Fruit fly (Drosophila melanogaster) whole organism, embryonic: ENCODE measurements around the gene CG3149.

Experiments
- Asciz ChIP-seq: fragments of 200-800 bp; sonication (Bioruptor generic); optimal IDR thresholded peaks from 2 replicates; lab custom pipeline; 2017; ENCODE audit warnings: missing biosample characterization, mild to moderate bottlenecking, missing genetic modification characterization, missing genetic modification reagents
- BEAF-32 ChIP-seq: fragments of 200-800 bp; sonication (Bioruptor generic); optimal IDR thresholded peaks from 3 replicates; lab custom pipeline; 2017; ENCODE audit warnings: missing biosample characterization, missing genetic modification characterization, mild to moderate bottlenecking, moderate library complexity, missing genetic modification reagents
- CG10274 ChIP-seq: fragments of 200-800 bp; sonication (Bioruptor generic); optimal IDR thresholded peaks from 3 replicates; lab custom pipeline; 2017; ENCODE audit warnings: missing biosample characterization, mild to moderate bottlenecking, missing genetic modification characterization
- CG1233 ChIP-seq: fragments of 200-800 bp; sonication (Bioruptor generic); optimal IDR thresholded peaks from 4 replicates; lab custom pipeline; 2018; ENCODE audit warnings: missing biosample characterization, mild to moderate bottlenecking, missing genetic modification characterization
- CG13424 ChIP-seq: fragments of 200-800 bp; sonication (Bioruptor generic); optimal IDR thresholded peaks from 2 replicates; lab custom pipeline; 2019; ENCODE audit warnings: missing biosample characterization, mild to moderate bottlenecking, missing genetic modification characterization, moderate library complexity
- CG15696 ChIP-seq: fragments of 200-800 bp; sonication (Bioruptor generic); optimal IDR thresholded peaks from 2 replicates; lab custom pipeline; 2019; ENCODE audit warnings: missing biosample characterization, mild to moderate bottlenecking, missing genetic modification characterization, moderate library complexity
- CG1602 ChIP-seq: fragments of 200-800 bp; sonication (Bioruptor generic); optimal IDR thresholded peaks from 3 replicates; lab custom pipeline; 2016; ENCODE audit warnings: missing biosample characterization, missing genetic modification characterization
- CG16813 ChIP-seq: fragments of 200-800 bp; sonication (Bioruptor generic); IDR thresholded peaks from 3 replicates; pipeline ENCODE4 v1.3.6; 2022; ENCODE audit warnings: missing biosample characterization, missing genetic modification characterization; ENCODE audit not compliant: partially characterized antibody
- CG16863 ChIP-seq: fragments of 200-800 bp; sonication (Bioruptor generic); optimal IDR thresholded peaks from 3 replicates; lab custom pipeline; 2016; ENCODE audit warnings: missing biosample characterization, missing genetic modification characterization
- CG2678 ChIP-seq: fragments of 200-800 bp; sonication (Bioruptor generic); optimal IDR thresholded peaks from 3 replicates; lab custom pipeline; 2019; ENCODE audit warnings: missing biosample characterization, mild to moderate bottlenecking, missing genetic modification characterization, moderate library complexity
- CG31224 ChIP-seq: fragments of 200-800 bp; sonication (Bioruptor generic); IDR thresholded peaks from 2 replicates; pipeline ENCODE4 v1.3.6; 2022; ENCODE audit warnings: missing biosample characterization, missing genetic modification characterization
- CG3995 ChIP-seq: fragments of 200-800 bp; sonication (Bioruptor generic); optimal IDR thresholded peaks from 3 replicates; lab custom pipeline; 2016; ENCODE audit warnings: missing biosample characterization, missing genetic modification characterization
- CG43689 ChIP-seq: fragments of 200-800 bp; sonication (Bioruptor generic); IDR thresholded peaks from 2 replicates; pipeline ENCODE4 v1.3.6; 2022; ENCODE audit warnings: missing biosample characterization, missing genetic modification characterization
- CG6683 ChIP-seq: fragments of 200-800 bp; sonication (Bioruptor generic); optimal IDR thresholded peaks from 2 replicates; lab custom pipeline; 2017; ENCODE audit warnings: missing biosample characterization, mild to moderate bottlenecking, missing genetic modification characterization, missing genetic modification reagents
- CG7271 ChIP-seq: fragments of 200-800 bp; sonication (Bioruptor generic); optimal IDR thresholded peaks from 2 replicates; lab custom pipeline; 2018; ENCODE audit warnings: missing biosample characterization, mild to moderate bottlenecking, missing genetic modification characterization, moderate library complexity
- CG7839 ChIP-seq: fragments of 200-800 bp; sonication (Bioruptor generic); optimal IDR thresholded peaks from 3 replicates; lab custom pipeline; 2018; ENCODE audit warnings: missing biosample characterization, mild to moderate bottlenecking, missing genetic modification characterization, moderate library complexity
- CG8944 ChIP-seq: fragments of 200-800 bp; sonication (Bioruptor generic); optimal IDR thresholded peaks from 3 replicates; lab custom pipeline; 2016; ENCODE audit warnings: missing biosample characterization, missing genetic modification characterization
- Dfd ChIP-seq, 2 experiments: fragments of >200 bp; optimal IDR thresholded peaks; 2 replicates each; lab custom pipeline; 2017; ENCODE audit warnings: missing biosample characterization in 2 of 2, missing genetic modification characterization in 2 of 2
- Dip2 ChIP-seq: fragments of 200-800 bp; sonication (Bioruptor generic); IDR thresholded peaks from 2 replicates; pipeline ENCODE4 v1.3.6; 2022; ENCODE audit warnings: missing biosample characterization, missing genetic modification characterization
- GATAe ChIP-seq: fragments of 200-800 bp; sonication (Bioruptor generic); conservative IDR thresholded peaks from 2 replicates; pipeline ENCODE4 v1.3.6; 2022; ENCODE audit warnings: missing biosample characterization, missing genetic modification characterization
- HLH3B ChIP-seq: fragments of 200-800 bp; sonication (Bioruptor generic); IDR thresholded peaks from 2 replicates; pipeline ENCODE4 v1.3.6; 2022; ENCODE audit warnings: missing biosample characterization, missing genetic modification characterization
- Hey ChIP-seq: fragments of 200-800 bp; sonication (Bioruptor generic); optimal IDR thresholded peaks from 3 replicates; lab custom pipeline; 2018; ENCODE audit warnings: missing biosample characterization, mild to moderate bottlenecking, missing genetic modification characterization
- Pdp1 ChIP-seq, 2 experiments: fragments of 200-800 bp; sonication (Bioruptor generic); optimal IDR thresholded peaks; 3 replicates each; lab custom pipeline; 2016; ENCODE audit warnings: missing biosample characterization in 2 of 2, missing genetic modification characterization in 2 of 2, mild to moderate bottlenecking in 1 of 2, moderate library complexity in 1 of 2
- Ptx1 ChIP-seq: fragments of 200-800 bp; sonication (Bioruptor generic); IDR thresholded peaks from 2 replicates; pipeline ENCODE4 v1.3.6; 2022; ENCODE audit warnings: missing biosample characterization, missing genetic modification characterization
- Rfx ChIP-seq: fragments of 200-800 bp; sonication (Bioruptor generic); IDR thresholded peaks from 2 replicates; pipeline ENCODE4 v1.3.6; 2022; ENCODE audit warnings: missing biosample characterization, missing genetic modification characterization
- Six4 ChIP-seq: fragments of 200-800 bp; sonication (Bioruptor generic); optimal IDR thresholded peaks from 2 replicates; lab custom pipeline; 2016; ENCODE audit warnings: missing biosample characterization, missing genetic modification characterization
- Vsx1 ChIP-seq: fragments of 200-800 bp; sonication (Bioruptor generic); optimal IDR thresholded peaks from 2 replicates; lab custom pipeline; 2017; ENCODE audit warnings: missing biosample characterization, mild to moderate bottlenecking, missing genetic modification characterization, missing genetic modification reagents
- cad ChIP-seq: fragments of >200 bp; optimal IDR thresholded peaks from 2 replicates; lab custom pipeline; 2017; ENCODE audit warnings: missing biosample characterization, missing genetic modification characterization
- chif ChIP-seq, 2 experiments: fragments of 200-800 bp; sonication (Bioruptor generic); optimal IDR thresholded peaks; 3 replicates each; lab custom pipeline; 2016; ENCODE audit warnings: missing biosample characterization in 2 of 2, missing genetic modification characterization in 2 of 2
- disco-r ChIP-seq: fragments of 200-800 bp; sonication (Bioruptor generic); optimal IDR thresholded peaks from 2 replicates; lab custom pipeline; 2016; ENCODE audit warnings: missing biosample characterization, missing genetic modification characterization
- dpn ChIP-seq, 2 experiments: fragments of 200-800 bp; sonication (Bioruptor generic); optimal IDR thresholded peaks; 3 replicates each; lab custom pipeline; 2016; ENCODE audit warnings: missing biosample characterization in 2 of 2, missing genetic modification characterization in 2 of 2
- dysf ChIP-seq: fragments of 200-800 bp; sonication (Bioruptor generic); IDR thresholded peaks from 3 replicates; pipeline ENCODE4 v1.3.6; 2022; ENCODE audit warnings: missing biosample characterization, missing genetic modification characterization
- h ChIP-seq: fragments of >200 bp; optimal IDR thresholded peaks from 2 replicates; lab custom pipeline; 2017
- ham ChIP-seq: fragments of 200-800 bp; sonication (Bioruptor generic); IDR thresholded peaks from 2 replicates; pipeline ENCODE4 v1.3.6; 2022; ENCODE audit warnings: missing biosample characterization, missing genetic modification characterization
- hth ChIP-seq: fragments of >200 bp; optimal IDR thresholded peaks from 2 replicates; lab custom pipeline; 2017; ENCODE audit warnings: inconsistent platforms
- jigr1 ChIP-seq: fragments of 200-800 bp; sonication (Bioruptor generic); IDR thresholded peaks from 3 replicates; pipeline ENCODE4 v1.3.6; 2022; ENCODE audit warnings: missing biosample characterization, missing genetic modification characterization
- kay ChIP-seq: fragments of 200-800 bp; sonication (Bioruptor generic); optimal IDR thresholded peaks from 2 replicates; lab custom pipeline; 2016; ENCODE audit warnings: missing biosample characterization, missing genetic modification characterization
- lbe ChIP-seq: fragments of 200-800 bp; sonication (Bioruptor generic); optimal IDR thresholded peaks from 2 replicates; lab custom pipeline; 2016; ENCODE audit warnings: missing biosample characterization, mild to moderate bottlenecking, missing genetic modification characterization
- phol ChIP-seq: fragments of 200-800 bp; sonication (Bioruptor generic); optimal IDR thresholded peaks from 3 replicates; lab custom pipeline; 2018; ENCODE audit warnings: missing biosample characterization, mild to moderate bottlenecking, missing genetic modification characterization, moderate library complexity
- pum ChIP-seq: fragments of 200-800 bp; sonication (Bioruptor generic); optimal IDR thresholded peaks from 2 replicates; lab custom pipeline; 2016; ENCODE audit warnings: missing biosample characterization, missing genetic modification characterization
- pzg ChIP-seq: fragments of 200-800 bp; sonication (Bioruptor generic); optimal IDR thresholded peaks from 3 replicates; lab custom pipeline; 2018; ENCODE audit warnings: missing biosample characterization, mild to moderate bottlenecking, missing genetic modification characterization, moderate library complexity
- ranshi ChIP-seq: fragments of 200-800 bp; sonication (Bioruptor generic); IDR thresholded peaks from 2 replicates; pipeline ENCODE4 v1.3.6; 2022; ENCODE audit warnings: missing biosample characterization, missing genetic modification characterization
- scrt ChIP-seq: fragments of 200-800 bp; sonication (Bioruptor generic); optimal IDR thresholded peaks from 2 replicates; lab custom pipeline; 2018; ENCODE audit warnings: missing biosample characterization, mild to moderate bottlenecking, missing genetic modification characterization, moderate library complexity
- sisA ChIP-seq: fragments of 200-800 bp; sonication (Bioruptor generic); IDR thresholded peaks from 2 replicates; pipeline ENCODE4 v1.3.6; 2022; ENCODE audit warnings: missing biosample characterization, missing genetic modification characterization
- so ChIP-seq: fragments of 200-800 bp; sonication (Bioruptor generic); IDR thresholded peaks from 3 replicates; pipeline ENCODE4 v1.3.6; 2022; ENCODE audit warnings: missing biosample characterization, missing genetic modification characterization
- tna ChIP-seq: fragments of 200-800 bp; sonication (Bioruptor generic); IDR thresholded peaks from 2 replicates; pipeline ENCODE4 v1.3.6; 2022; ENCODE audit warnings: missing biosample characterization, missing genetic modification characterization; ENCODE audit not compliant: partially characterized antibody
- trem ChIP-seq: fragments of 200-800 bp; optimal IDR thresholded peaks from 3 replicates; lab custom pipeline; 2019; ENCODE audit warnings: missing biosample characterization, mild to moderate bottlenecking, missing genetic modification characterization, moderate library complexity
- twi ChIP-seq: fragments of 200-800 bp; optimal IDR thresholded peaks from 2 replicates; lab custom pipeline; 2019; ENCODE audit warnings: missing biosample characterization, mild to moderate bottlenecking, missing genetic modification characterization, moderate library complexity
- tx ChIP-seq: fragments of 200-800 bp; sonication (Bioruptor generic); optimal IDR thresholded peaks from 2 replicates; lab custom pipeline; 2016; ENCODE audit warnings: missing biosample characterization, missing genetic modification characterization
- vvl ChIP-seq: fragments of 200-800 bp; sonication (Bioruptor generic); IDR thresholded peaks from 2 replicates; pipeline ENCODE4 v1.3.6; 2022; ENCODE audit warnings: missing biosample characterization, missing genetic modification characterization
- zfh1 ChIP-seq: fragments of 200-800 bp; sonication (Bioruptor generic); IDR thresholded peaks from 3 replicates; pipeline ENCODE4 v1.3.6; 2022; ENCODE audit warnings: missing biosample characterization, missing genetic modification characterization

Gene CG3149

DNA sequence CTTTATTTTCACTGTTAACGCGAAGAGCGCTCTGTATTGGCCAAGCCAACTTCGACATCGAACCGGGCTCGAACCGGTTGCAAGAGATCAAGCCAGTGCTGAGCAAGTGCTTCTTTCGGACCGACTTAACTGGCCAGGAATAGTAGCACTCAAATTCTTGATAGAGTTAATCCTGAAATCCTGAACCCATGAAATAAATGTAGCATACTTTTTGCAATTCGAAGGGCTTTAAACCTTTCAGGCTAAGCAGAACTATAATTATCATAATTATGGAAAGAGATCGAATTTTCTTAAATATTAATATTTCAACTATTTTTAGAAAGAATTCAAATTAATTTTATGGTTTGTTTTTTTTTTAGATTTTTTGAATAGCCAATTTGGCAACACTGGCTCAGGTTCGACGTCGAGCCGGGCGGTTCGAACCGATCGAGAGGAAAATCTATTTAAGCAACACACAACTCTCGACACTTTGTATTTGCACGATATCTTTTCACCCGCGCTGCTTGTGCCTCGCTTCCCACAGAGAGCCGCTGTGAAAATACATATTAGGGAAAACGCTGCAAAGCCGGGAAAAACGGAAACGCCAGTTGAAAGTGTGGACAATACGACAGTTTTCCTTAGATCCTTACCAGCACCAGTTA lies 3.2 kb upstream of the CG3149 start, which contains the start of gene AdamTS-B (continued):
- TF ChIP-seq CG43689 (GFP tag; lab: Robert Waterston, UW) (no peak), CG10274 (GFP tag; lab: Kevin White, UChicago) (no peak), HLH3B (GFP tag; lab: Robert Waterston, UW) (no peak), ham (GFP tag; lab: Robert Waterston, UW) (no peak), CG15696 (tag; lab: Kevin White, UChicago) (peak; percentile 40), Pdp1 (GFP tag; optimal IDR thresholded peaks at IDR 0.05; lab: Kevin White, UChicago) (peak; percentile 11 to 21), Asciz (GFP tag; lab: Kevin White, UChicago) (no peak), GATAe (GFP tag; lab: Robert Waterston, UW) (no peak), Dfd (GFP tag; optimal IDR thresholded peaks at IDR 0.05; lab: Kevin White, UChicago) (no peak), vvl (GFP tag; lab: Robert Waterston, UW) (peak; percentile 61; the same call in 1 of the 2 replicates), cad (GFP tag; lab: Kevin White, UChicago) (no peak), twi (tag; lab: Kevin White, UChicago) (no peak), jigr1 (GFP tag; lab: Robert Waterston, UW) (no peak), kay (GFP tag; lab: Kevin White, UChicago) (no peak), hth (lab: Kevin White, UChicago) (no peak), zfh1 (peak; percentile 40; the same call in 1 of the 3 replicates), Dip2 (GFP tag; lab: Robert Waterston, UW) (no peak), Six4 (GFP tag; lab: Kevin White, UChicago) (no peak), Vsx1 (no peak), disco-r (no peak), CG31224 (GFP tag; lab: Robert Waterston, UW) (no peak), BEAF-32 (GFP tag; lab: Kevin White, UChicago) (no peak), pzg (GFP tag; lab: Kevin White, UChicago) (no peak), CG7839 (peak; percentile 53), CG7271 (tag; lab: Kevin White, UChicago) (no peak), tna (no peak), Ptx1 (peak; percentile 56), phol (tag; lab: Kevin White, UChicago) (peak; percentile 58), CG8944 (no peak), chif (GFP tag; optimal IDR thresholded peaks at IDR 0.05; lab: Kevin White, UChicago) (peak in 1 of 2 experiments; percentile 20), CG6683 (no peak), CG16813 (GFP tag; lab: Robert Waterston, UW) (no peak), dpn (GFP tag; optimal IDR thresholded peaks at IDR 0.05; lab: Kevin White, UChicago) (peak; percentile 9 to 23), CG16863 (no peak), h (lab: Kevin White, UChicago) (no peak), dysf (peak; percentile 68), sisA (GFP tag; lab: Robert Waterston, UW) (no peak), trem (tag; lab: Kevin White, UChicago) (no peak), ranshi (no peak), scrt (GFP tag; lab: Kevin White, UChicago) (no peak), CG1602 (GFP tag; lab: Kevin White, UChicago) (peak; percentile 9), lbe (peak; percentile 7), Rfx (peak; percentile 68), so (0 out of 3 replicates have a peak, but pooled peaks have one; percentile 51), pum (GFP tag; lab: Kevin White, UChicago) (no peak), tx (GFP tag; lab: Kevin White, UChicago) (no peak), CG2678 (tag; lab: Kevin White, UChicago) (peak; percentile 69), CG1233 (GFP tag; lab: Kevin White, UChicago) (peak; percentile 49), CG13424 (tag; lab: Kevin White, UChicago) (peak; percentile 57), Hey (tag; lab: Kevin White, UChicago) (no peak), CG3995 (no peak)
